Fruit fly (Drosophila melanogaster): ENCODE measurements around the gene Claspin.

DNA sequence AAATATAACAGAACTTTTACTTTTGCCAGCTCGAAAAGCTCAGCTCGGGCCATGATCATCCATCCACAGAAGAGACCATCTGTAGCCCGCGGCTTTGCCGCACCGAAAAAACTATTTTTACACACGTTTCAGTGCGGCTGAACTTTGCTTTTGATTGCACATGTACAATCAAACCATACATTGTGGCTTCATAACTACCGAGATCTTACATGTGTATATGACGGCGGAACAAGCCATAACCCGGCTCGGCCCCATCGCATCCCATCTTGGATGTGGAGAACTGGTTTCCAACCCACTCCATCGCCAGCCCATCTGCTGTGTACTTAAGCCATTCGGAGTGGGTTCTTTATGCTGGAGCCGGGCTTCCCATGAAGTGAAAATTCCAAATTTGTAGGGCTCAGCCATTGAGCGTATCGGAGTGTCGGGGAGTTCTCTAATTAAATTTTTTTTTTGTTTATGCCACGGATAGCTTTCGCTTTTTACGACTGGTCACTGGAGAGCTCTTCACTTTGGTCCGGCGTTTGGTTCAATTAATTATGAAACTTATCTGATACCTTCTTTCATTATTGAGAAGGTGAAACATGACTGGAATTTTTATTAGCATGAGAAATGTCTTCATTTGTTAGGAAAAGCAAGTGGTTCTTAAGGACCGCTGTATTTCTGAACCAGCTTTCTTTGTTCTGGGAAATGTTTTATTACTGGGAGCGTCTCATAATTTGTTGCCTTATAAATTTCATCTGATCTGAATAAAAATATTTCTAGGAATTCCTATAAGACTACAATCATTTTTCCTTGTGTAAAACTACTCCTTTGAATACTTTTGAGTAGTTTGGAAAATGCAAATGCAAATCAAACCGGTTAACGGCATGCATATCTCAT, 42.1 kb upstream of the Claspin start:
- no peak for TF ChIP-seq pan (optimal IDR thresholded peaks at IDR 0.05)
- TF ChIP-seq usp (GFP tag; optimal IDR thresholded peaks at IDR 0.05): no peak
- TF ChIP-seq CG8478 (optimal IDR thresholded peaks at IDR 0.05): no peak
- no peak for TF ChIP-seq psq (optimal IDR thresholded peaks at IDR 0.05)
- TF ChIP-seq EcR (GFP tag; optimal IDR thresholded peaks at IDR 0.05): no peak
- TF ChIP-seq Dll (optimal IDR thresholded peaks at IDR 0.05): no peak
